Worm (Caenorhabditis elegans) whole organism, young adult: ENCODE results near the gene rsd-3.

ENCODE experiments used
- B0035.1 ChIP-seq: sonication (generic microtip); optimal IDR thresholded peaks from 2 replicates; lab custom pipeline; 2016; ENCODE audit warnings: missing genetic modification characterization, mild to moderate bottlenecking, missing compliant biosample characterization, missing genotype, missing genetic modification reagents
- B0261.1 ChIP-seq: sonication (generic microtip); optimal IDR thresholded peaks from 2 replicates; lab custom pipeline; 2016; ENCODE audit warnings: mild to moderate bottlenecking, missing genetic modification characterization, moderate library complexity, missing compliant biosample characterization
- C17E4.6 ChIP-seq: fragments of 200-800 bp; sonication (Bioruptor generic); IDR thresholded peaks from 2 replicates; pipeline ENCODE4 v1.3.6; 2022; ENCODE audit warnings: missing genetic modification reagents, missing genetic modification characterization, missing compliant biosample characterization
- D2030.7 ChIP-seq: fragments of 200-800 bp; sonication (Bioruptor generic); IDR thresholded peaks from 2 replicates; pipeline ENCODE4 v1.3.6; 2022; ENCODE audit warnings: missing genetic modification reagents, missing genetic modification characterization, missing compliant biosample characterization
- F22D6.2 ChIP-seq: sonication (generic microtip); optimal IDR thresholded peaks from 2 replicates; lab custom pipeline; 2016; ENCODE audit warnings: mild to moderate bottlenecking, missing genetic modification characterization, missing compliant biosample characterization
- F37B4.10 ChIP-seq: fragments of 200-800 bp; sonication (Bioruptor generic); IDR thresholded peaks from 2 replicates; pipeline ENCODE4 v1.3.6; 2022; ENCODE audit warnings: missing genetic modification characterization, missing compliant biosample characterization
- F52B5.7 ChIP-seq: sonication (generic microtip); optimal IDR thresholded peaks from 2 replicates; lab custom pipeline; 2016; ENCODE audit warnings: mild to moderate bottlenecking, missing genetic modification characterization, missing compliant biosample characterization
- F55B11.4 ChIP-seq: sonication (generic microtip); optimal IDR thresholded peaks from 2 replicates; lab custom pipeline; 2016; ENCODE audit warnings: missing compliant biosample characterization, missing genetic modification characterization, borderline replicate concordance; ENCODE audit not compliant: insufficient read depth
- F57A8.1 ChIP-seq: fragments of 200-800 bp; sonication (Bioruptor generic); optimal IDR thresholded peaks from 2 replicates; lab custom pipeline; 2018; ENCODE audit warnings: mild to moderate bottlenecking, missing genetic modification characterization, moderate library complexity, missing compliant biosample characterization
- K11D2.4 ChIP-seq: fragments of 200-800 bp; sonication (Bioruptor generic); IDR thresholded peaks from 2 replicates; pipeline ENCODE4 v1.3.6; 2022; ENCODE audit warnings: missing genetic modification reagents, missing genetic modification characterization, missing compliant biosample characterization
- Y53F4B.3 ChIP-seq: fragments of 200-800 bp; sonication (Bioruptor generic); IDR thresholded peaks from 2 replicates; pipeline ENCODE4 v1.3.6; 2022; ENCODE audit warnings: missing genetic modification reagents, missing genetic modification characterization, missing compliant biosample characterization
- Y53G8AR.9 ChIP-seq: fragments of 200-800 bp; sonication (Bioruptor generic); conservative IDR thresholded peaks from 2 replicates; pipeline ENCODE4 v1.3.6; 2022; ENCODE audit warnings: missing genetic modification reagents, missing genetic modification characterization, missing compliant biosample characterization
- akir-1 ChIP-seq: fragments of 200-800 bp; sonication (Bioruptor generic); optimal IDR thresholded peaks from 2 replicates; lab custom pipeline; 2018; ENCODE audit warnings: mild to moderate bottlenecking, missing genetic modification characterization, moderate library complexity, missing compliant biosample characterization
- atf-7 ChIP-seq: sonication (generic microtip); optimal IDR thresholded peaks from 2 replicates; lab custom pipeline; 2017; ENCODE audit warnings: mild to moderate bottlenecking, missing genetic modification characterization, missing compliant biosample characterization
- attf-6 ChIP-seq: fragments of 200-800 bp; sonication (Bioruptor generic); IDR thresholded peaks from 2 replicates; pipeline ENCODE4 v1.3.6; 2022; ENCODE audit warnings: missing genetic modification reagents, missing genetic modification characterization, missing compliant biosample characterization
- cebp-1 ChIP-seq, 2 experiments: fragments of 200-800 bp in 1 of 2; sonication (Bioruptor generic) in 1 of 2; sonication (generic microtip) in 1 of 2; IDR thresholded peaks in 1 of 2; optimal IDR thresholded peaks in 1 of 2; 2 replicates each; pipeline versions ENCODE4 v1.3.6 to Lab custom; 2017 to 2022; ENCODE audit warnings: missing compliant biosample characterization in 2 of 2, missing genetic modification characterization in 2 of 2, mild to moderate bottlenecking in 1 of 2, missing genetic modification reagents in 1 of 2, moderate library complexity in 1 of 2
- cebp-2 ChIP-seq: fragments of 200-800 bp; sonication (Bioruptor generic); IDR thresholded peaks from 2 replicates; pipeline ENCODE4 v1.3.6; 2022; ENCODE audit warnings: missing genetic modification characterization, missing compliant biosample characterization
- ceh-100 ChIP-seq: fragments of 200-800 bp; sonication (Bioruptor generic); IDR thresholded peaks from 2 replicates; pipeline ENCODE4 v1.3.6; 2022; ENCODE audit warnings: missing genetic modification reagents, missing genetic modification characterization, missing compliant biosample characterization
- ceh-27 ChIP-seq: fragments of 200-800 bp; sonication (Bioruptor generic); optimal IDR thresholded peaks from 2 replicates; lab custom pipeline; 2018; ENCODE audit warnings: mild to moderate bottlenecking, missing genetic modification characterization, moderate library complexity, missing compliant biosample characterization
- ceh-40 ChIP-seq: fragments of 200-800 bp; sonication (Bioruptor generic); IDR thresholded peaks from 2 replicates; pipeline ENCODE4 v1.3.6; 2022; ENCODE audit warnings: missing genetic modification characterization, missing compliant biosample characterization
- ceh-58 ChIP-seq: fragments of 200-800 bp; sonication (Bioruptor generic); IDR thresholded peaks from 2 replicates; pipeline ENCODE4 v1.3.6; 2022; ENCODE audit warnings: missing genetic modification characterization, missing compliant biosample characterization
- ceh-91 ChIP-seq: fragments of 200-800 bp; sonication (Bioruptor generic); IDR thresholded peaks from 2 replicates; pipeline ENCODE4 v1.3.6; 2022; ENCODE audit warnings: missing genetic modification reagents, missing genetic modification characterization, missing compliant biosample characterization
- die-1 ChIP-seq: sonication (generic microtip); optimal IDR thresholded peaks from 2 replicates; lab custom pipeline; 2016; ENCODE audit warnings: missing genotype, mild to moderate bottlenecking, missing genetic modification characterization, missing compliant biosample characterization
- ets-4 ChIP-seq: fragments of 200-800 bp; sonication (Bioruptor generic); optimal IDR thresholded peaks from 2 replicates; lab custom pipeline; 2018; ENCODE audit warnings: mild to moderate bottlenecking, missing genetic modification characterization, missing compliant biosample characterization
- hsf-1 ChIP-seq: fragments of 200-800 bp; sonication (Bioruptor generic); IDR thresholded peaks from 2 replicates; pipeline ENCODE4 v1.3.6; 2022; ENCODE audit warnings: missing genetic modification reagents, missing genetic modification characterization, missing compliant biosample characterization
- let-607 ChIP-seq, 2 experiments: fragments of 200-800 bp in 1 of 2; sonication (Bioruptor generic) in 1 of 2; sonication (generic microtip) in 1 of 2; optimal IDR thresholded peaks; 2 replicates each; lab custom pipeline; 2016 to 2018; ENCODE audit warnings: mild to moderate bottlenecking in 2 of 2, missing compliant biosample characterization in 2 of 2, missing genetic modification characterization in 2 of 2, moderate library complexity in 2 of 2, missing genotype in 1 of 2
- lin-40 ChIP-seq: sonication (generic microtip); optimal IDR thresholded peaks from 2 replicates; lab custom pipeline; 2016; ENCODE audit warnings: missing genetic modification characterization, mild to moderate bottlenecking, missing compliant biosample characterization, missing genotype, missing genetic modification reagents
- lin-54 ChIP-seq: fragments of 200-800 bp; sonication (Bioruptor generic); optimal IDR thresholded peaks from 2 replicates; lab custom pipeline; 2018; ENCODE audit warnings: mild to moderate bottlenecking, missing genetic modification characterization, missing compliant biosample characterization
- madf-10 ChIP-seq: sonication (generic microtip); optimal IDR thresholded peaks from 2 replicates; lab custom pipeline; 2016; ENCODE audit warnings: mild to moderate bottlenecking, missing genetic modification characterization, missing compliant biosample characterization
- madf-8 ChIP-seq: fragments of 200-800 bp; sonication (Bioruptor generic); conservative IDR thresholded peaks from 2 replicates; pipeline ENCODE4 v1.3.6; 2022; ENCODE audit warnings: missing genetic modification reagents, missing genetic modification characterization, missing compliant biosample characterization
- mel-28 ChIP-seq: sonication (generic microtip); optimal IDR thresholded peaks from 2 replicates; lab custom pipeline; 2016; ENCODE audit warnings: borderline replicate concordance, mild to moderate bottlenecking, missing genetic modification characterization, missing compliant biosample characterization
- nfya-2 ChIP-seq: fragments of 200-800 bp; sonication (Bioruptor generic); IDR thresholded peaks from 2 replicates; pipeline ENCODE4 v1.3.6; 2022; ENCODE audit warnings: missing genetic modification reagents, missing genetic modification characterization, missing compliant biosample characterization
- nfyb-1 ChIP-seq: fragments of 200-800 bp; sonication (Bioruptor generic); IDR thresholded peaks from 2 replicates; pipeline ENCODE4 v1.3.6; 2022; ENCODE audit warnings: missing genetic modification reagents, missing genetic modification characterization, missing compliant biosample characterization
- nhr-120 ChIP-seq: fragments of 200-800 bp; sonication (Bioruptor generic); IDR thresholded peaks from 2 replicates; pipeline ENCODE4 v1.3.6; 2022; ENCODE audit warnings: missing genetic modification characterization, missing compliant biosample characterization
- nhr-179 ChIP-seq: sonication (generic microtip); optimal IDR thresholded peaks from 2 replicates; lab custom pipeline; 2016; ENCODE audit warnings: mild to moderate bottlenecking, missing genetic modification characterization, missing compliant biosample characterization
- nhr-27 ChIP-seq: fragments of 200-800 bp; sonication (Bioruptor generic); optimal IDR thresholded peaks from 2 replicates; lab custom pipeline; 2018; ENCODE audit warnings: mild to moderate bottlenecking, missing genetic modification characterization, moderate library complexity, missing compliant biosample characterization
- nhr-80 ChIP-seq: sonication (generic microtip); optimal IDR thresholded peaks from 2 replicates; lab custom pipeline; 2016; ENCODE audit warnings: missing genetic modification characterization, missing compliant biosample characterization
- nhr-90 ChIP-seq: sonication (generic microtip); optimal IDR thresholded peaks from 2 replicates; lab custom pipeline; 2016; ENCODE audit warnings: missing genotype, mild to moderate bottlenecking, missing genetic modification characterization, missing compliant biosample characterization
- pha-4 ChIP-seq: fragments of 150-350 bp; sonication (generic microtip); optimal IDR thresholded peaks from 2 replicates; lab custom pipeline; 2014; ENCODE audit warnings: missing biosample characterization, missing genetic modification reagents, missing genetic modification characterization
- sea-2 ChIP-seq: fragments of 200-800 bp; sonication (Bioruptor generic); IDR thresholded peaks from 2 replicates; pipeline ENCODE4 v1.3.6; 2022; ENCODE audit warnings: missing genetic modification characterization, missing compliant biosample characterization
- snpc-4 ChIP-seq, 5 experiments: fragments of 150-350 bp in 1 of 5; sonication (generic microtip) in 4 of 5; optimal IDR thresholded peaks; 2 replicates each; lab custom pipeline; 2014 to 2018; ENCODE audit warnings: missing genetic modification characterization in 5 of 5, missing biosample characterization in 3 of 5, antibody characterized with exemption in 2 of 5, mild to moderate bottlenecking in 2 of 5, missing compliant biosample characterization in 2 of 5, missing genotype in 2 of 5, moderate library complexity in 2 of 5, missing genetic modification reagents in 1 of 5
- tbp1 ChIP-seq: fragments of 200-800 bp; sonication (Bioruptor generic); optimal IDR thresholded peaks from 2 replicates; lab custom pipeline; 2018; ENCODE audit warnings: mild to moderate bottlenecking, missing genetic modification characterization, missing compliant biosample characterization
- tbx-9 ChIP-seq: sonication (generic microtip); optimal IDR thresholded peaks from 2 replicates; lab custom pipeline; 2016; ENCODE audit warnings: borderline replicate concordance, missing genetic modification characterization, inconsistent platforms, missing compliant biosample characterization
- zfh-2 ChIP-seq: fragments of 200-800 bp; sonication (Bioruptor generic); conservative IDR thresholded peaks from 2 replicates; pipeline ENCODE4 v1.3.6; 2022; ENCODE audit warnings: missing genetic modification reagents, missing genetic modification characterization, missing compliant biosample characterization
- ztf-22 ChIP-seq: fragments of 200-800 bp; sonication (Bioruptor generic); optimal IDR thresholded peaks from 2 replicates; lab custom pipeline; 2018; ENCODE audit warnings: mild to moderate bottlenecking, missing genetic modification characterization, moderate library complexity, missing compliant biosample characterization

Gene rsd-3

ce11 chrX:11792730-11793129 is 5.6 kb upstream of the rsd-3 start:
- TF ChIP-seq ceh-40 (GFP tag; lab: Robert Waterston, UW) (no peak), nhr-80 (peak; percentile 15), Y53G8AR.9 (GFP tag; lab: Robert Waterston, UW) (0 out of 2 replicates have a peak, but pooled peaks have one; percentile 30), hsf-1 (GFP tag; lab: Robert Waterston, UW) (peak; percentile 76), lin-54 (GFP tag; lab: Kevin White, UChicago) (peak; percentile 4), nfyb-1 (GFP tag; lab: Robert Waterston, UW) (0 out of 2 replicates have a peak, but pooled peaks have one; percentile 40), akir-1 (no peak), nhr-90 (peak; percentile 12), K11D2.4 (peak; percentile 35; the same call in 1 of the 2 replicates), pha-4 (tag; lab: Kevin White, UChicago) (no peak), madf-10 (tag; lab: Kevin White, UChicago) (peak; percentile 34), ceh-27 (GFP tag; lab: Kevin White, UChicago) (no peak), let-607 (tag; optimal IDR thresholded peaks at IDR 0.05; lab: Kevin White, UChicago) (peak; percentile 10 to 60), atf-7 (peak; percentile 33), mel-28 (tag; lab: Kevin White, UChicago) (no peak), lin-40 (tag; lab: Kevin White, UChicago) (peak; percentile 41), F57A8.1 (GFP tag; lab: Kevin White, UChicago) (no peak)
- TF ChIP-seq, all 124 proteins: peak for 11

ce11 chrX:11804057-11804456 is 5.8 kb downstream of the rsd-3 start, which contains the start of gene C34E11.4:
Gene C34E11.4, plus strand, starts transcription at chrX:11804210.
- no peak for TF ChIP-seq cebp-1 (GFP tag; IDR thresholded peaks at IDR 0.05; lab: Robert Waterston, UW)
- no peak for TF ChIP-seq cebp-1 (tag; optimal IDR thresholded peaks at IDR 0.05; lab: Kevin White, UChicago)
- TF ChIP-seq D2030.7, result no peak
- no peak for TF ChIP-seq nhr-27 (tag; lab: Kevin White, UChicago)
- no peak for TF ChIP-seq C17E4.6 (GFP tag; lab: Robert Waterston, UW)
- TF ChIP-seq tbx-9 (tag; lab: Kevin White, UChicago), result no peak
- TF ChIP-seq F52B5.7 (tag; lab: Kevin White, UChicago), result no peak
- TF ChIP-seq die-1 (tag; lab: Kevin White, UChicago), result no peak
- TF ChIP-seq B0035.1, result no peak
- no peak for TF ChIP-seq sea-2 (GFP tag; lab: Robert Waterston, UW)
- no peak for TF ChIP-seq ets-4 (GFP tag; lab: Kevin White, UChicago)
- no peak for TF ChIP-seq cebp-2 (GFP tag; lab: Robert Waterston, UW)
- TF ChIP-seq ceh-58, result no peak

DNA sequence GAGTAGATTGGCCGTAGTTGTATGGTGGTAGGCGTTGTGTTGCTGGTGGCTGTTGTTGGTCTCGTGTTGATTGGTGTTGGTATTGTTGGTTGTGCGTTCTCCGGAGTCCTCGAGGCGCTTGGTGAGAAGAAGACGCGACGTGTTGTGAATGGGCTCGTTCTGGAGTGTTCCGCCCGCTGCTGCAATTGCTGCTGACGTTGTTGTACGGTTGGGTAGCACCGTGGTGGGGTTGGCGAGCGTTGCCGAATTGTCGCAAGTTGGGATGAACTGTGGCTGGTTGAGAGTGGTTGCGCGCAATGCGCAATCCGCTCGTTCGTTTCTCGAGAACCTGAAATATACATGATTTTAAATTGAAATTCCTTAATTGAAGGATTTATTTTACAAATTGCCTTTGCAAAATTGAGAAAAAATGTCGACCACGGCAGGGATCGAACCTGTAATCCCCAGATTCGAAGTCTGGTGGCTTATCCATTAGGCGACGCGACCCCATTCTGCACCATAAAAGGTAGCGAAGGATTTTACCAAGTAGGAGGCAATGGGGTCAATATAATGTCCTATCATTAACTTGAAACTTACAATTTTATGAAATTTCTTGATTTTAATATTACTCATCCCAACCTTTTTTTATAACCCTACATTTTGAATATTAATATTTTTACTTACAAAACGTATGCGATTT is 8.0 kb downstream of the rsd-3 start:
- TF ChIP-seq nhr-179 (no peak), F37B4.10 (GFP tag; lab: Robert Waterston, UW) (no peak), F52B5.7 (tag; lab: Kevin White, UChicago) (no peak), madf-8 (GFP tag; lab: Robert Waterston, UW) (no peak), F22D6.2 (no peak), attf-6 (GFP tag; lab: Robert Waterston, UW) (no peak), lin-40 (tag; lab: Kevin White, UChicago) (no peak), nhr-120 (GFP tag; lab: Robert Waterston, UW) (no peak), zfh-2 (GFP tag; lab: Robert Waterston, UW) (peak; percentile 71), ceh-91 (GFP tag; lab: Robert Waterston, UW) (no peak), B0261.1 (tag; lab: Kevin White, UChicago) (peak; percentile 45), tbp1 (peak; percentile 80), F55B11.4 (tag; lab: Kevin White, UChicago) (no peak), ceh-100 (GFP tag; lab: Robert Waterston, UW) (no peak), ztf-22 (GFP tag; lab: Kevin White, UChicago) (no peak), Y53F4B.3 (GFP tag; lab: Robert Waterston, UW) (no peak), snpc-4 (GFP tag; optimal IDR thresholded peaks at IDR 0.05; lab: Kevin White, UChicago) (no peak), snpc-4 (tag; optimal IDR thresholded peaks at IDR 0.05; lab: Kevin White, UChicago) (no peak), nfya-2 (GFP tag; lab: Robert Waterston, UW) (no peak)
